Worm (Caenorhabditis elegans): ENCODE data around the gene srlf-33.

DNA sequence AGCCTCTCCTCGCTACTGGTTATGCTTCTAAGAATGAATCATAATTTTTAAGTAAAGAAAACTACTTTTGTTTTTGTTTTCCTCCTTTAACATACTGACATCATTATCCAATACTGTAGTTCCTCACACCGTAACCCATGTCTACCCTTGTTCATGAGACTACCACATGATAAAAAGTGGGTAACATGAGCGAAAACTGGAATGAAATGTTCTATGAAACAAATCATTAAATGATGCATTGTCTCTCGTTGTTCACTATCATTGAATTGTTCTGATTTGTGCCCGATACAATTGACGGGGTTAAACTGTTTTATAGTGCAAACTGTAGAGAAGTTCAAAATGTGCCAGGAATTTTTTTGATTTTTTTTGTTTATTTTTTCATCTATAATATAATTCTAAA, 27.5 kb downstream of the srlf-33 start:
- no peak for TF ChIP-seq klf-2 (GFP tag; conservative IDR thresholded peaks at IDR 0.05)
- no peak for TF ChIP-seq ztf-29 (GFP tag; IDR thresholded peaks at IDR 0.05)
